Fruit fly (Drosophila melanogaster) whole organism, prepupa: ENCODE measurements around the gene CG2656.
A peak's percentile ranks its signal among the peaks of the same experiment; 100 is the strongest.

Experiments used
- Blimp-1 ChIP-seq: fragments of 200-800 bp; sonication (Bioruptor generic); optimal IDR thresholded peaks from 3 replicates; lab custom pipeline; 2017; ENCODE audit warnings: missing biosample characterization, missing genetic modification characterization, mild to moderate bottlenecking, moderate library complexity, missing genetic modification reagents
- CG10631 ChIP-seq: fragments of 200-800 bp; sonication (Bioruptor generic); optimal IDR thresholded peaks from 2 replicates; lab custom pipeline; 2016; ENCODE audit warnings: missing biosample characterization, missing genetic modification characterization
- CG10669 ChIP-seq: fragments of 200-800 bp; sonication (Bioruptor generic); optimal IDR thresholded peaks from 3 replicates; lab custom pipeline; 2018; ENCODE audit warnings: missing biosample characterization, mild to moderate bottlenecking, missing genetic modification characterization, moderate library complexity
- CG11294 ChIP-seq: fragments of 200-800 bp; sonication (Bioruptor generic); IDR thresholded peaks from 2 replicates; pipeline ENCODE4 v1.3.6; 2022; ENCODE audit warnings: missing biosample characterization, missing genetic modification characterization
- CG11762 ChIP-seq: fragments of 200-800 bp; sonication (Bioruptor generic); optimal IDR thresholded peaks from 3 replicates; lab custom pipeline; 2016; ENCODE audit warnings: missing biosample characterization, missing genetic modification characterization; ENCODE audit not compliant: insufficient read depth
- CG11902 ChIP-seq: fragments of 200-800 bp; sonication (Bioruptor generic); optimal IDR thresholded peaks from 3 replicates; lab custom pipeline; 2016; ENCODE audit warnings: missing biosample characterization, missing genetic modification characterization
- CG15336 ChIP-seq: fragments of 200-800 bp; sonication (Bioruptor generic); IDR thresholded peaks from 2 replicates; pipeline ENCODE4 v1.3.6; 2022; ENCODE audit warnings: missing biosample characterization, missing genetic modification characterization
- CG3032 ChIP-seq: fragments of 200-800 bp; optimal IDR thresholded peaks from 2 replicates; lab custom pipeline; 2019; ENCODE audit warnings: missing biosample characterization, mild to moderate bottlenecking, missing genetic modification characterization, moderate library complexity
- CG31627 ChIP-seq: fragments of 200-800 bp; sonication (Bioruptor generic); optimal IDR thresholded peaks from 3 replicates; lab custom pipeline; 2016; ENCODE audit warnings: missing biosample characterization, missing genetic modification characterization
- CG32006 ChIP-seq: fragments of 200-800 bp; sonication (Bioruptor generic); optimal IDR thresholded peaks from 3 replicates; lab custom pipeline; 2017; ENCODE audit warnings: missing biosample characterization, mild to moderate bottlenecking, missing genetic modification characterization
- CG34406 ChIP-seq: fragments of 200-800 bp; sonication (Bioruptor generic); optimal IDR thresholded peaks from 3 replicates; lab custom pipeline; 2016; ENCODE audit warnings: missing biosample characterization, missing genetic modification characterization
- CG3919 ChIP-seq: fragments of 200-800 bp; sonication (Bioruptor generic); optimal IDR thresholded peaks from 3 replicates; lab custom pipeline; 2016; ENCODE audit warnings: missing biosample characterization, missing genetic modification characterization
- CG4318 ChIP-seq: fragments of 200-800 bp; sonication (Bioruptor generic); optimal IDR thresholded peaks from 3 replicates; lab custom pipeline; 2017; ENCODE audit warnings: missing biosample characterization, mild to moderate bottlenecking, missing genetic modification characterization
- CG6163 ChIP-seq: fragments of 200-800 bp; sonication (Bioruptor generic); IDR thresholded peaks from 3 replicates; pipeline ENCODE4 v1.3.6; 2022; ENCODE audit warnings: missing biosample characterization, missing genetic modification characterization
- CG6276 ChIP-seq: fragments of 200-800 bp; sonication (Bioruptor generic); optimal IDR thresholded peaks from 2 replicates; lab custom pipeline; 2017; ENCODE audit warnings: missing biosample characterization, mild to moderate bottlenecking, missing genetic modification characterization
- CG6808 ChIP-seq: fragments of 200-800 bp; sonication (Bioruptor generic); optimal IDR thresholded peaks from 3 replicates; lab custom pipeline; 2017; ENCODE audit warnings: missing biosample characterization, missing genetic modification characterization, mild to moderate bottlenecking, moderate library complexity, missing genetic modification reagents
- CG6854 ChIP-seq: fragments of 200-800 bp; sonication (Bioruptor generic); optimal IDR thresholded peaks from 2 replicates; lab custom pipeline; 2017; ENCODE audit warnings: missing biosample characterization, mild to moderate bottlenecking, missing genetic modification characterization
- CG7368 ChIP-seq: fragments of 200-800 bp; sonication (Bioruptor generic); optimal IDR thresholded peaks from 3 replicates; lab custom pipeline; 2016; ENCODE audit warnings: missing biosample characterization, missing genetic modification characterization
- CG8319 ChIP-seq: fragments of 200-800 bp; sonication (Bioruptor generic); optimal IDR thresholded peaks from 3 replicates; lab custom pipeline; 2016; ENCODE audit warnings: missing biosample characterization, missing genetic modification characterization
- CG8632 ChIP-seq: fragments of 200-800 bp; sonication (Bioruptor generic); optimal IDR thresholded peaks from 3 replicates; lab custom pipeline; 2016; ENCODE audit warnings: missing biosample characterization, missing genetic modification characterization
- CG9139 ChIP-seq: fragments of 200-800 bp; sonication (Bioruptor generic); optimal IDR thresholded peaks from 3 replicates; lab custom pipeline; 2017; ENCODE audit warnings: missing biosample characterization, mild to moderate bottlenecking, missing genetic modification characterization
- Eip75B ChIP-seq: fragments of 200-800 bp; sonication (Bioruptor generic); optimal IDR thresholded peaks from 3 replicates; lab custom pipeline; 2016; ENCODE audit warnings: missing biosample characterization, missing genetic modification characterization
- Eip78C ChIP-seq: fragments of 200-800 bp; sonication (Bioruptor generic); peaks from one replicate; lab custom pipeline; 2016; ENCODE audit warnings: missing biosample characterization, missing genetic modification characterization
- Eip93F ChIP-seq: fragments of 200-800 bp; sonication (Bioruptor generic); optimal IDR thresholded peaks from 2 replicates; lab custom pipeline; 2016; ENCODE audit warnings: missing biosample characterization, mild to moderate bottlenecking, missing genetic modification characterization
- Ets21C ChIP-seq: fragments of 200-800 bp; sonication (Bioruptor generic); optimal IDR thresholded peaks from 3 replicates; lab custom pipeline; 2016; ENCODE audit warnings: missing biosample characterization, missing genetic modification characterization
- Gug ChIP-seq: fragments of 200-800 bp; sonication (Bioruptor generic); IDR thresholded peaks from 2 replicates; pipeline ENCODE4 v1.3.6; 2022; ENCODE audit warnings: missing biosample characterization, missing genetic modification characterization
- Hr38 ChIP-seq: sonication (Bioruptor generic); optimal IDR thresholded peaks from 2 replicates; lab custom pipeline; 2016; ENCODE audit warnings: missing biosample characterization, missing genetic modification characterization
- Hr4 ChIP-seq: fragments of 200-800 bp; sonication (Bioruptor generic); optimal IDR thresholded peaks from 3 replicates; lab custom pipeline; 2016; ENCODE audit warnings: missing biosample characterization, missing genetic modification characterization
- Met ChIP-seq: fragments of 200-800 bp; sonication (Bioruptor generic); optimal IDR thresholded peaks from 3 replicates; lab custom pipeline; 2016; ENCODE audit warnings: missing biosample characterization, missing genetic modification characterization
- OdsH ChIP-seq: fragments of 200-800 bp; sonication (Bioruptor generic); optimal IDR thresholded peaks from 3 replicates; lab custom pipeline; 2016; ENCODE audit warnings: missing biosample characterization, missing genetic modification characterization
- Smox ChIP-seq: fragments of 200-800 bp; sonication (Bioruptor generic); optimal IDR thresholded peaks from 3 replicates; lab custom pipeline; 2016; ENCODE audit warnings: missing biosample characterization, missing genetic modification characterization
- Sox102F ChIP-seq: fragments of 200-800 bp; sonication (Bioruptor generic); optimal IDR thresholded peaks from 2 replicates; lab custom pipeline; 2016; ENCODE audit warnings: missing biosample characterization, mild to moderate bottlenecking, missing genetic modification characterization
- Sox14 ChIP-seq: fragments of 200-800 bp; sonication (Bioruptor generic); optimal IDR thresholded peaks from 3 replicates; lab custom pipeline; 2016; ENCODE audit warnings: missing biosample characterization, missing genetic modification characterization
- achi ChIP-seq: fragments of 200-800 bp; sonication (Bioruptor generic); optimal IDR thresholded peaks from 3 replicates; lab custom pipeline; 2016; ENCODE audit warnings: missing biosample characterization, missing genetic modification characterization
- acj6 ChIP-seq: fragments of 200-800 bp; sonication (Bioruptor generic); optimal IDR thresholded peaks from 3 replicates; lab custom pipeline; 2016; ENCODE audit warnings: missing biosample characterization, missing genetic modification characterization
- cyc ChIP-seq: fragments of 200-800 bp; sonication (Bioruptor generic); optimal IDR thresholded peaks from 3 replicates; lab custom pipeline; 2016; ENCODE audit warnings: missing biosample characterization, missing genetic modification characterization
- dac ChIP-seq: fragments of 200-800 bp; sonication (Bioruptor generic); optimal IDR thresholded peaks from 2 replicates; lab custom pipeline; 2017; ENCODE audit warnings: missing biosample characterization, mild to moderate bottlenecking, missing genetic modification characterization
- dsx ChIP-seq: fragments of 200-800 bp; optimal IDR thresholded peaks from 3 replicates; lab custom pipeline; 2019; ENCODE audit warnings: missing biosample characterization, mild to moderate bottlenecking, missing genetic modification characterization, moderate library complexity; ENCODE audit not compliant: poor library complexity, severe bottlenecking
- eg ChIP-seq: fragments of 200-800 bp; sonication (Bioruptor generic); IDR thresholded peaks from 3 replicates; pipeline ENCODE4 v1.3.6; 2022; ENCODE audit warnings: missing biosample characterization, missing genetic modification characterization
- esn ChIP-seq: fragments of 200-800 bp; sonication (Bioruptor generic); optimal IDR thresholded peaks from 2 replicates; lab custom pipeline; 2016; ENCODE audit warnings: missing biosample characterization, mild to moderate bottlenecking, missing genetic modification characterization, moderate library complexity
- fd59A ChIP-seq: fragments of 200-800 bp; sonication (Bioruptor generic); optimal IDR thresholded peaks from 2 replicates; lab custom pipeline; 2017; ENCODE audit warnings: missing biosample characterization, mild to moderate bottlenecking, missing genetic modification characterization, missing genetic modification reagents
- fkh ChIP-seq: fragments of 200-800 bp; sonication (Bioruptor generic); optimal IDR thresholded peaks from 3 replicates; lab custom pipeline; 2017; ENCODE audit warnings: missing biosample characterization, mild to moderate bottlenecking, missing genetic modification characterization, moderate library complexity
- lz ChIP-seq: fragments of 200-800 bp; sonication (Bioruptor generic); optimal IDR thresholded peaks from 3 replicates; lab custom pipeline; 2016; ENCODE audit warnings: missing biosample characterization, missing genetic modification characterization
- net ChIP-seq: fragments of 200-800 bp; sonication (Bioruptor generic); optimal IDR thresholded peaks from 3 replicates; lab custom pipeline; 2016; ENCODE audit warnings: missing biosample characterization, missing genetic modification characterization
- pdm3 ChIP-seq: fragments of 200-800 bp; sonication (Bioruptor generic); optimal IDR thresholded peaks from 3 replicates; lab custom pipeline; 2016; ENCODE audit warnings: missing biosample characterization, missing genetic modification characterization
- salr ChIP-seq, 2 experiments: fragments of 200-800 bp; sonication (Bioruptor generic); optimal IDR thresholded peaks; 3 replicates each; lab custom pipeline; 2016 to 2018; ENCODE audit warnings: missing biosample characterization in 2 of 2, missing genetic modification characterization in 2 of 2, mild to moderate bottlenecking in 1 of 2
- spab ChIP-seq: fragments of 200-800 bp; sonication (Bioruptor generic); optimal IDR thresholded peaks from 2 replicates; lab custom pipeline; 2017; ENCODE audit warnings: missing biosample characterization, mild to moderate bottlenecking, missing genetic modification characterization, missing genetic modification reagents
- ss ChIP-seq, 2 experiments: fragments of 200-800 bp; sonication (Bioruptor generic); optimal IDR thresholded peaks; 2 replicates in 1 of 2; 3 replicates in 1 of 2; lab custom pipeline; 2017 to 2018; ENCODE audit warnings: mild to moderate bottlenecking in 2 of 2, missing biosample characterization in 2 of 2, missing genetic modification characterization in 2 of 2, moderate library complexity in 1 of 2
- svp ChIP-seq: fragments of 200-800 bp; sonication (Bioruptor generic); peaks from one replicate; lab custom pipeline; 2016; ENCODE audit warnings: missing biosample characterization, missing genetic modification characterization
- topi ChIP-seq: fragments of 200-800 bp; sonication (Bioruptor generic); optimal IDR thresholded peaks from 3 replicates; lab custom pipeline; 2016; ENCODE audit warnings: missing biosample characterization, missing genetic modification characterization
- vri ChIP-seq: fragments of 200-800 bp; sonication (Bioruptor generic); optimal IDR thresholded peaks from 3 replicates; lab custom pipeline; 2016; ENCODE audit warnings: missing biosample characterization, mild to moderate bottlenecking, missing genetic modification characterization

Gene CG2656

dm6 chr3R:7107713-7108588 is 36.6 kb upstream of the CG2656 start:
- TF ChIP-seq Eip93F (GFP tag; lab: Kevin White, UChicago) (no peak), salr (GFP tag; optimal IDR thresholded peaks at IDR 0.05; lab: Kevin White, UChicago) (no peak), achi (GFP tag; lab: Kevin White, UChicago) (no peak), acj6 (no peak), Ets21C (GFP tag; lab: Kevin White, UChicago) (no peak), CG11762 (GFP tag; lab: Kevin White, UChicago) (no peak), CG6808 (no peak), eg (no peak), OdsH (GFP tag; lab: Kevin White, UChicago) (no peak), esn (GFP tag; lab: Kevin White, UChicago) (peak; percentile 7), CG34406 (no peak), vri (GFP tag; lab: Kevin White, UChicago) (peak; percentile 38), CG11902 (GFP tag; lab: Kevin White, UChicago) (no peak), CG4318 (GFP tag; lab: Kevin White, UChicago) (no peak), CG10669 (GFP tag; lab: Kevin White, UChicago) (no peak), CG3919 (GFP tag; lab: Kevin White, UChicago) (no peak), Hr4 (peak; percentile 38), CG11294 (no peak), Smox (GFP tag; lab: Kevin White, UChicago) (peak; percentile 6), Eip78C (GFP tag; lab: Kevin White, UChicago) (peak; percentile 80), CG8319 (no peak), Met (GFP tag; lab: Kevin White, UChicago) (peak; percentile 7), dsx (GFP tag; lab: Kevin White, UChicago) (peak; percentile 80), CG7368 (GFP tag; lab: Kevin White, UChicago) (no peak), CG15336 (no peak), fd59A (no peak), CG10631 (GFP tag; lab: Kevin White, UChicago) (peak; percentile 9), ss (GFP tag; optimal IDR thresholded peaks at IDR 0.05; lab: Kevin White, UChicago) (no peak), CG6163 (GFP tag; lab: Robert Waterston, UW) (no peak), CG31627 (no peak), net (GFP tag; lab: Kevin White, UChicago) (no peak), Hr38 (GFP tag; lab: Kevin White, UChicago) (no peak), Blimp-1 (GFP tag; lab: Kevin White, UChicago) (no peak), Eip75B (no peak), CG3032 (peak; percentile 24), cyc (GFP tag; lab: Kevin White, UChicago) (no peak), CG32006 (GFP tag; lab: Kevin White, UChicago) (no peak), topi (no peak), pdm3 (GFP tag; lab: Kevin White, UChicago) (no peak), fkh (GFP tag; lab: Kevin White, UChicago) (peak; percentile 35), svp (GFP tag; lab: Kevin White, UChicago) (peak; percentile 75), CG6854 (GFP tag; lab: Kevin White, UChicago) (no peak), Gug (GFP tag; lab: Robert Waterston, UW) (no peak), spab (GFP tag; lab: Kevin White, UChicago) (no peak), Sox102F (GFP tag; lab: Kevin White, UChicago) (no peak), lz (GFP tag; lab: Kevin White, UChicago) (no peak), Sox14 (GFP tag; lab: Kevin White, UChicago) (no peak), CG6276 (GFP tag; lab: Kevin White, UChicago) (peak; percentile 11), CG8632 (peak; percentile 1), dac (no peak), CG9139 (GFP tag; lab: Kevin White, UChicago) (no peak)
